Worm (Caenorhabditis elegans) whole organism, late embryonic: Measurements from ENCODE around the gene bcat-1.

Source experiments
- F13H6.1 ChIP-seq: sonication (generic microtip); optimal IDR thresholded peaks from 2 replicates; lab custom pipeline; 2016; ENCODE audit warnings: missing genetic modification characterization, missing compliant biosample characterization
- K02D7.2 ChIP-seq: sonication (generic microtip); optimal IDR thresholded peaks from 2 replicates; lab custom pipeline; 2017; ENCODE audit warnings: mild to moderate bottlenecking, missing genetic modification characterization, missing compliant biosample characterization
- K09A11.1 ChIP-seq: sonication (generic microtip); optimal IDR thresholded peaks from 2 replicates; lab custom pipeline; 2017; ENCODE audit warnings: antibody characterized with exemption, mild to moderate bottlenecking, missing genetic modification characterization, missing compliant biosample characterization; ENCODE audit not compliant: insufficient read depth
- ahr-1 ChIP-seq: sonication (generic microtip); optimal IDR thresholded peaks from 2 replicates; lab custom pipeline; 2016; ENCODE audit warnings: missing genetic modification characterization, missing compliant biosample characterization
- ceh-14 ChIP-seq: sonication (generic microtip); optimal IDR thresholded peaks from 2 replicates; lab custom pipeline; 2016; ENCODE audit warnings: missing genotype, missing genetic modification characterization, missing compliant biosample characterization
- ceh-18 ChIP-seq: sonication (generic microtip); optimal IDR thresholded peaks from 2 replicates; lab custom pipeline; 2016; ENCODE audit warnings: missing genetic modification characterization, missing compliant biosample characterization
- ceh-22 ChIP-seq: sonication (generic microtip); optimal IDR thresholded peaks from 2 replicates; lab custom pipeline; 2017; ENCODE audit warnings: missing biosample characterization, missing genetic modification characterization
- ceh-24 ChIP-seq: sonication (generic microtip); optimal IDR thresholded peaks from 2 replicates; lab custom pipeline; 2016; ENCODE audit warnings: mild to moderate bottlenecking, missing genetic modification characterization, missing compliant biosample characterization
- ceh-31 ChIP-seq: sonication (generic microtip); optimal IDR thresholded peaks from 2 replicates; lab custom pipeline; 2016; ENCODE audit warnings: missing genetic modification characterization, missing compliant biosample characterization
- ceh-34 ChIP-seq: sonication (generic microtip); optimal IDR thresholded peaks from 2 replicates; lab custom pipeline; 2016; ENCODE audit warnings: mild to moderate bottlenecking, missing genetic modification characterization, missing compliant biosample characterization
- ceh-48 ChIP-seq: sonication (generic microtip); optimal IDR thresholded peaks from 2 replicates; lab custom pipeline; 2016; ENCODE audit warnings: missing genetic modification characterization, inconsistent platforms, missing compliant biosample characterization
- ceh-6 ChIP-seq: fragments of 200-800 bp; sonication (Bioruptor generic); optimal IDR thresholded peaks from 2 replicates; lab custom pipeline; 2018; ENCODE audit warnings: mild to moderate bottlenecking, missing genetic modification characterization, missing compliant biosample characterization
- ceh-9 ChIP-seq: sonication (generic microtip); optimal IDR thresholded peaks from 2 replicates; lab custom pipeline; 2016; ENCODE audit warnings: mild to moderate bottlenecking, missing genetic modification characterization, inconsistent platforms, missing compliant biosample characterization
- che-1 ChIP-seq: sonication (generic microtip); optimal IDR thresholded peaks from 2 replicates; lab custom pipeline; 2016; ENCODE audit warnings: mild to moderate bottlenecking, missing genetic modification characterization, missing compliant biosample characterization
- elt-2 ChIP-seq: sonication (generic microtip); optimal IDR thresholded peaks from 2 replicates; lab custom pipeline; 2016; ENCODE audit warnings: missing genetic modification reagents, missing genetic modification characterization, missing compliant biosample characterization
- eyg-1 ChIP-seq: sonication (generic microtip); optimal IDR thresholded peaks from 2 replicates; lab custom pipeline; 2016; ENCODE audit warnings: missing genotype, missing genetic modification characterization, missing compliant biosample characterization
- fkh-6 ChIP-seq: sonication (generic microtip); optimal IDR thresholded peaks from 2 replicates; lab custom pipeline; 2016; ENCODE audit warnings: missing genetic modification characterization, missing compliant biosample characterization
- gmeb-2 ChIP-seq: sonication (generic microtip); optimal IDR thresholded peaks from 2 replicates; lab custom pipeline; 2016; ENCODE audit warnings: missing genetic modification characterization, inconsistent platforms, missing compliant biosample characterization
- hlh-30 ChIP-seq: sonication (generic microtip); optimal IDR thresholded peaks from 2 replicates; lab custom pipeline; 2017; ENCODE audit warnings: antibody characterized with exemption, missing genetic modification characterization, missing compliant biosample characterization; ENCODE audit not compliant: insufficient read depth
- hlh-6 ChIP-seq: sonication (generic microtip); optimal IDR thresholded peaks from 2 replicates; lab custom pipeline; 2016; ENCODE audit warnings: missing genotype, missing genetic modification characterization, missing compliant biosample characterization
- hlh-8 ChIP-seq: sonication (generic microtip); optimal IDR thresholded peaks from 2 replicates; lab custom pipeline; 2016; ENCODE audit warnings: missing genotype, missing genetic modification characterization, missing compliant biosample characterization
- lim-6 ChIP-seq: sonication (generic microtip); optimal IDR thresholded peaks from 2 replicates; lab custom pipeline; 2016; ENCODE audit warnings: missing genetic modification characterization, missing compliant biosample characterization
- mec-3 ChIP-seq: sonication (generic microtip); optimal IDR thresholded peaks from 2 replicates; lab custom pipeline; 2016; ENCODE audit warnings: borderline replicate concordance, missing genetic modification characterization, missing compliant biosample characterization
- nfya-1 ChIP-seq: sonication (generic microtip); optimal IDR thresholded peaks from 2 replicates; lab custom pipeline; 2017; ENCODE audit warnings: missing genetic modification characterization, mild to moderate bottlenecking, missing compliant biosample characterization, antibody characterized with exemption, moderate library complexity
- nhr-11 ChIP-seq: fragments of 150-350 bp; optimal IDR thresholded peaks from 2 replicates; lab custom pipeline; 2014; ENCODE audit warnings: missing biosample characterization, missing genetic modification characterization
- nhr-232 ChIP-seq: sonication (generic microtip); optimal IDR thresholded peaks from 2 replicates; lab custom pipeline; 2016; ENCODE audit warnings: missing genetic modification characterization, missing compliant biosample characterization
- npax-4 ChIP-seq: sonication (generic microtip); optimal IDR thresholded peaks from 2 replicates; lab custom pipeline; 2016; ENCODE audit warnings: missing genetic modification characterization, missing compliant biosample characterization
- pha-4 ChIP-seq: fragments of 150-350 bp; optimal IDR thresholded peaks from 2 replicates; lab custom pipeline; 2018; ENCODE audit warnings: missing biosample characterization, missing genetic modification reagents, missing genetic modification characterization
- ref-2 ChIP-seq: sonication (generic microtip); optimal IDR thresholded peaks from 2 replicates; lab custom pipeline; 2016; ENCODE audit warnings: missing genetic modification characterization, missing compliant biosample characterization
- rnt-1 ChIP-seq: sonication (generic microtip); optimal IDR thresholded peaks from 2 replicates; lab custom pipeline; 2016; ENCODE audit warnings: missing genetic modification characterization, missing compliant biosample characterization
- sdc-2 ChIP-seq: sonication (generic microtip); optimal IDR thresholded peaks from 2 replicates; lab custom pipeline; 2016; ENCODE audit warnings: missing genotype, missing genetic modification characterization, missing compliant biosample characterization
- tbx-2 ChIP-seq: sonication (generic microtip); optimal IDR thresholded peaks from 2 replicates; lab custom pipeline; 2016; ENCODE audit warnings: missing genetic modification characterization, missing compliant biosample characterization
- tbx-7 ChIP-seq: sonication (generic microtip); optimal IDR thresholded peaks from 2 replicates; lab custom pipeline; 2016; ENCODE audit warnings: missing genotype, missing genetic modification characterization, missing compliant biosample characterization
- unc-42 ChIP-seq: sonication (generic microtip); optimal IDR thresholded peaks from 2 replicates; lab custom pipeline; 2016; ENCODE audit warnings: missing genotype, missing genetic modification characterization, missing compliant biosample characterization
- unc-55 ChIP-seq: sonication (generic microtip); optimal IDR thresholded peaks from 2 replicates; lab custom pipeline; 2017; ENCODE audit warnings: missing biosample characterization, missing genetic modification reagents, missing genetic modification characterization

bcat-1 gene

DNA sequence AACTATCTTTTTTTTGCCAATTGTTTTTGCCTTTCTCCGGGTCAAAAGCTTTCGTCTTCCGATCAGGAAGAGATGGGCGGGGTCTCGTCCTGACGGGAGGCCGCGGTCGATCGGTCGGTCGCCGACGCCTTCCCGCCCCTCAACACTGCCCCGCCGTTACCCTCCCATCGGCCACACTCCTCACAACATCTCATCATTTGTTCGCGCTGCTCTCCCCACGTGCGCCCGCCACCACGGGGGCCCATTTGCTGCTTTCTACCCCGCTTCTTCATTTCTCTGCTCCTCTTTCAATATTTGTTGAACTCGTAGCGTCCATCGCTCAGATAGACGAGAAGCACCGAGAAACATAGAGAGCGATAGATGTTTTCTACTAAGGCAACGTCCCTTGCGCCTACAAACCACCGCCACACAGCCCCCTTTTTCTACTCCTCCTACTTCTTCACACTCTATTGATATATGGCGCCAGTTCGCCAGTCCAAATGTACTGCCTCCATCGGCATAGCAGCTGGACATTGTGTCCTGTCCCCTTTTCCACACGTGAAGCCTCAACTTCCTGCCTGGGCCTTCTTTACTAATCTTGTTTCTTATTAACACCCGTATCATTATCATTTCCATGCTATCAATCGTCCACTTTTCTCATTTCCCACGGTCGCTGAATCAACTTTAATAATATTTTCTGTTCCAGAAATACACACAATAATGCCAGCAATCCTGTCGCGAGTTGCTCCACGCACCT lies at the start of gene bcat-1:
bcat-1 (plus strand) TSS at position 686 of the 736 bp plus-strand sequence.
- TF ChIP-seq tbx-2 (peak; percentile 60), ceh-31 (tag; lab: Kevin White, UChicago) (peak; percentile 34), F13H6.1 (tag; lab: Kevin White, UChicago) (peak; percentile 42), ceh-22 (tag; lab: Kevin White, UChicago) (no peak), unc-42 (peak; percentile 16), ceh-18 (peak; percentile 70), unc-55 (peak; percentile 6), hlh-30 (peak; percentile 31), ceh-14 (tag; lab: Kevin White, UChicago) (peak; percentile 44), npax-4 (tag; lab: Kevin White, UChicago) (no peak), sdc-2 (peak; percentile 49), hlh-6 (tag; lab: Kevin White, UChicago) (peak; percentile 31), ahr-1 (tag; lab: Kevin White, UChicago) (no peak), elt-2 (tag; lab: Kevin White, UChicago) (no peak), ref-2 (tag; lab: Kevin White, UChicago) (peak; percentile 34), hlh-8 (no peak), mec-3 (tag; lab: Kevin White, UChicago) (peak; percentile 4), fkh-6 (tag; lab: Kevin White, UChicago) (peak; percentile 16), rnt-1 (peak; percentile 10)

DNA sequence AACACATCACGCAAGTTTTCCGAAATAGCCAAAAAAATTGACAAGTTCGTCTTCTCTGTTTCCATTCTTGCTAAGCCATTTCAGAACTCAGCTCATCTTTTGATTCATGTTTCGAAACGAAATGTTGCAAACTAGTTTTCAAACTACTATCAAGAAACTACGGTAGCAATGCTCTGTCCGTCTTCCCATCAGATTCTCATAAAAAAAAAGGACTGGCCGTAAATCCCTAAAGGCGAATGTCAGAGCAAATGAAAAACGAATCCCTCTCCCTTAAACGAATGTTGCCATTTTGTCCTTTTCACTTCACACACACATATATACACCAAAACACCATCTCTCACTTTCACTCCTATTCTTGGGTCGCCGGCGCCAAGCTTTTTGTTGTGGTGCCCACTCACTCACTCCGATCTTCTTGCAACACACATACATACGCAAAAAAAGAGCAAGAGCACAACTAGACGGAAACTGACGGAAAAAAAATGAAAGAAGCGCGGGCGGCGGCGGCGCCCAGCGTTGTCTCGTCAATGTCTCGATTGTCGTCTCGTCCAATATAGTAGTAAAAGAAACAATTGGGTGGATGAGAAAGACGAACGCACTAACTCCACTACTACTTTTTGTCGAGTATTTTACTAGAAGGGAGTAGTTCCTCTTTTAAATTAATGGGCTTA lies 49.4 kb upstream of the bcat-1 start:
- TF ChIP-seq ceh-34 (tag; lab: Kevin White, UChicago) (no peak), eyg-1 (tag; lab: Kevin White, UChicago) (no peak), tbx-7 (tag; lab: Kevin White, UChicago) (no peak), hlh-8 (no peak), nhr-11 (tag; lab: Kevin White, UChicago) (no peak)

ce11 chrX:12829055-12829454 lies 48.2 kb upstream of the bcat-1 start:
- TF ChIP-seq unc-42 (no peak), gmeb-2 (tag; lab: Kevin White, UChicago) (no peak), pha-4 (tag; lab: Kevin White, UChicago) (no peak), ceh-9 (no peak), lim-6 (no peak), K02D7.2 (tag; lab: Kevin White, UChicago) (no peak), ceh-34 (tag; lab: Kevin White, UChicago) (no peak), nhr-232 (no peak), elt-2 (tag; lab: Kevin White, UChicago) (no peak), ceh-24 (no peak), K09A11.1 (tag; lab: Kevin White, UChicago) (no peak), ceh-6 (GFP tag; lab: Kevin White, UChicago) (no peak), ceh-48 (tag; lab: Kevin White, UChicago) (no peak), che-1 (tag; lab: Kevin White, UChicago) (no peak)

- TF ChIP-seq ceh-34 (tag; lab: Kevin White, UChicago) (no peak), nfya-1 (tag; lab: Kevin White, UChicago) (no peak), elt-2 (tag; lab: Kevin White, UChicago) (peak; percentile 35), ceh-14 (tag; lab: Kevin White, UChicago) (no peak), rnt-1 (no peak), ceh-18 (no peak), hlh-6 (tag; lab: Kevin White, UChicago) (no peak), pha-4 (tag; lab: Kevin White, UChicago) (no peak)
Measured at ce11 chrX:12834848-12835247, 42.4 kb upstream of the bcat-1 start.
